Fruit fly (Drosophila melanogaster): Measurements from ENCODE around the gene CG18675.

Gene CG18675

dm6 chr3L:4159264-4159663 lies 14.4 kb upstream of the CG18675 start:
- TF ChIP-seq tj (GFP tag; optimal IDR thresholded peaks at IDR 0.05), result no peak
- no peak for TF ChIP-seq CG1620 (GFP tag; optimal IDR thresholded peaks at IDR 0.05)
- TF ChIP-seq CG7045 (GFP tag; optimal IDR thresholded peaks at IDR 0.05), result no peak
- TF ChIP-seq CG7101 (tag; optimal IDR thresholded peaks at IDR 0.05), result no peak
- no peak for TF ChIP-seq cnc (optimal IDR thresholded peaks at IDR 0.05)
- no peak for TF ChIP-seq Mnt (GFP tag; optimal IDR thresholded peaks at IDR 0.05)

dm6 chr3L:4160926-4161325 lies 12.8 kb upstream of the CG18675 start, which contains the start of gene nab:
Gene nab, minus strand, starts transcription at chr3L:4160932.
- no peak for TF ChIP-seq bab1 (GFP tag; optimal IDR thresholded peaks at IDR 0.05)
- no peak for TF ChIP-seq toe (GFP tag; optimal IDR thresholded peaks at IDR 0.05)
- TF ChIP-seq tj (GFP tag; optimal IDR thresholded peaks at IDR 0.05), result no peak
- no peak for TF ChIP-seq kay (GFP tag; ENCODE audit: borderline replicate concordance)
- no peak for TF ChIP-seq CG5204 (GFP tag; optimal IDR thresholded peaks at IDR 0.05)
- no peak for TF ChIP-seq CG1620 (GFP tag; optimal IDR thresholded peaks at IDR 0.05)
- no peak for TF ChIP-seq CG33017 (tag; optimal IDR thresholded peaks at IDR 0.05)
- no peak for TF ChIP-seq ovo (GFP tag; optimal IDR thresholded peaks at IDR 0.05)
- TF ChIP-seq CG14711 (tag; optimal IDR thresholded peaks at IDR 0.05), result no peak
- TF ChIP-seq Crg-1 (GFP tag; optimal IDR thresholded peaks at IDR 0.05), result no peak
- no peak for TF ChIP-seq Clk (GFP tag; optimal IDR thresholded peaks at IDR 0.05)
- no peak for TF ChIP-seq Hr96 (GFP tag; optimal IDR thresholded peaks at IDR 0.05)
- TF ChIP-seq cnc (optimal IDR thresholded peaks at IDR 0.05), result no peak
- no peak for TF ChIP-seq CG7101 (tag; optimal IDR thresholded peaks at IDR 0.05)
- no peak for TF ChIP-seq CG12768 (GFP tag; optimal IDR thresholded peaks at IDR 0.05)
- no peak for TF ChIP-seq pad (GFP tag; optimal IDR thresholded peaks at IDR 0.05)
- TF ChIP-seq cic (GFP tag; optimal IDR thresholded peaks at IDR 0.05), result no peak
- TF ChIP-seq CG11617 (GFP tag; optimal IDR thresholded peaks at IDR 0.05), result no peak
- TF ChIP-seq Mnt (GFP tag; optimal IDR thresholded peaks at IDR 0.05), result no peak

- TF ChIP-seq Mnt (GFP tag; optimal IDR thresholded peaks at IDR 0.05) (no peak), CG14711 (tag; optimal IDR thresholded peaks at IDR 0.05) (no peak)
These were observed 6.3 kb upstream of the CG18675 start, which contains the start of gene mas for dm6 chr3L:4167353-4167842. Gene mas, minus strand, starts transcription at chr3L:4167464.

- no peak for TF ChIP-seq Crg-1 (GFP tag; optimal IDR thresholded peaks at IDR 0.05)
- TF ChIP-seq CG14711 (tag; optimal IDR thresholded peaks at IDR 0.05), result peak; percentile 99
- TF ChIP-seq tj (GFP tag; optimal IDR thresholded peaks at IDR 0.05), result no peak
- TF ChIP-seq CG33017 (tag; optimal IDR thresholded peaks at IDR 0.05), result peak; percentile 19
- TF ChIP-seq cic (GFP tag; optimal IDR thresholded peaks at IDR 0.05), result peak; percentile 38
- TF ChIP-seq Clk (GFP tag; optimal IDR thresholded peaks at IDR 0.05), result no peak
- TF ChIP-seq pad (GFP tag; optimal IDR thresholded peaks at IDR 0.05), result peak; percentile 8
- TF ChIP-seq CG11617 (GFP tag; optimal IDR thresholded peaks at IDR 0.05), result no peak
- no peak for TF ChIP-seq CG12768 (GFP tag; optimal IDR thresholded peaks at IDR 0.05)
- peak; percentile 11 for TF ChIP-seq CG7101 (tag; optimal IDR thresholded peaks at IDR 0.05)
- peak; percentile 48 for TF ChIP-seq toe (GFP tag; optimal IDR thresholded peaks at IDR 0.05)
- TF ChIP-seq kay (GFP tag; ENCODE audit: borderline replicate concordance), result peak; percentile 93
- peak; percentile 16 for TF ChIP-seq Hr96 (GFP tag; optimal IDR thresholded peaks at IDR 0.05)
- TF ChIP-seq bab1 (GFP tag; optimal IDR thresholded peaks at IDR 0.05), result peak; percentile 52
- TF ChIP-seq CG5204 (GFP tag; optimal IDR thresholded peaks at IDR 0.05), result peak; percentile 17
- peak; percentile 60 for TF ChIP-seq Mnt (GFP tag; optimal IDR thresholded peaks at IDR 0.05)
- no peak for TF ChIP-seq CG1620 (GFP tag; optimal IDR thresholded peaks at IDR 0.05)
- TF ChIP-seq CG7045 (GFP tag; optimal IDR thresholded peaks at IDR 0.05), result peak; percentile 41
- no peak for TF ChIP-seq ovo (GFP tag; optimal IDR thresholded peaks at IDR 0.05)
- no peak for TF ChIP-seq cnc (optimal IDR thresholded peaks at IDR 0.05)
These were observed 3.6 kb upstream of the CG18675 start, which contains the start of gene Ero1L for dm6 chr3L:4169957-4170651. Gene Ero1L, plus strand, starts transcription at chr3L:4170404.

- TF ChIP-seq CG12768 (GFP tag; optimal IDR thresholded peaks at IDR 0.05) (no peak), tj (GFP tag; optimal IDR thresholded peaks at IDR 0.05) (no peak), CG5204 (GFP tag; optimal IDR thresholded peaks at IDR 0.05) (peak; percentile 27), toe (GFP tag; optimal IDR thresholded peaks at IDR 0.05) (peak; percentile 8), CG7045 (GFP tag; optimal IDR thresholded peaks at IDR 0.05) (peak; percentile 0)
These were observed 4.4 kb downstream of the CG18675 start, which contains the start of gene Teh4 for dm6 chr3L:4177981-4178562. Gene Teh4, minus strand, starts transcription at chr3L:4178270.

dm6 chr3L:4184563-4184962 lies 10.9 kb downstream of the CG18675 start, which contains the start of gene Teh3:
Gene Teh3, minus strand, starts transcription at chr3L:4184663.
- TF ChIP-seq CG33017 (tag; optimal IDR thresholded peaks at IDR 0.05), result no peak
- TF ChIP-seq toe (GFP tag; optimal IDR thresholded peaks at IDR 0.05), result no peak

dm6 chr3L:4185259-4185658 lies 11.6 kb downstream of the CG18675 start:
- no peak for TF ChIP-seq ovo (GFP tag; optimal IDR thresholded peaks at IDR 0.05)
- no peak for TF ChIP-seq CG7101 (tag; optimal IDR thresholded peaks at IDR 0.05)
- TF ChIP-seq Mnt (GFP tag; optimal IDR thresholded peaks at IDR 0.05), result peak; percentile 85
- peak; percentile 74 for TF ChIP-seq cic (GFP tag; optimal IDR thresholded peaks at IDR 0.05)
